Worm (Caenorhabditis elegans) whole organism, L3 larva: ENCODE results near the gene hlh-32.

Experiments used
- R02D3.7 ChIP-seq: fragments of 150-350 bp; optimal IDR thresholded peaks from 2 replicates; lab custom pipeline; 2014; ENCODE audit warnings: missing biosample characterization, missing genetic modification characterization
- aly-2 ChIP-seq: fragments of 150-350 bp; optimal IDR thresholded peaks from 2 replicates; lab custom pipeline; 2014; ENCODE audit warnings: missing biosample characterization, missing genetic modification characterization
- egl-27 ChIP-seq: sonication (generic microtip); optimal IDR thresholded peaks from 4 replicates; lab custom pipeline; 2017; ENCODE audit warnings: missing biosample characterization, missing genetic modification reagents, missing genetic modification characterization
- mdl-1 ChIP-seq: fragments of 150-350 bp; optimal IDR thresholded peaks from 2 replicates; lab custom pipeline; 2014; ENCODE audit warnings: missing biosample characterization, missing genetic modification characterization
- nhr-23 ChIP-seq: fragments of 150-350 bp; optimal IDR thresholded peaks from 2 replicates; lab custom pipeline; 2014; ENCODE audit warnings: missing biosample characterization, missing genetic modification reagents, missing genetic modification characterization
- nhr-237 ChIP-seq: fragments of 150-350 bp; optimal IDR thresholded peaks from 2 replicates; lab custom pipeline; 2014; ENCODE audit warnings: missing biosample characterization, missing genetic modification characterization
- pha-4 ChIP-seq: fragments of 150-350 bp; optimal IDR thresholded peaks from 2 replicates; lab custom pipeline; 2014; ENCODE audit warnings: missing biosample characterization, missing genetic modification reagents, missing genetic modification characterization
- snpc-4 ChIP-seq: fragments of 150-350 bp; optimal IDR thresholded peaks from 2 replicates; lab custom pipeline; 2014; ENCODE audit warnings: missing biosample characterization, missing genetic modification characterization

ce11 chrIV:16170606-16171033 is 38.4 kb downstream of the hlh-32 start, which contains the start of gene gln-3:
- TF ChIP-seq nhr-23: peak; percentile 57
- TF ChIP-seq R02D3.7: no peak
- TF ChIP-seq aly-2 (tag; lab: Kevin White, UChicago): no peak
- peak; percentile 28 for TF ChIP-seq pha-4
- no peak for TF ChIP-seq snpc-4 (tag; lab: Kevin White, UChicago)
- TF ChIP-seq egl-27 (tag; lab: Kevin White, UChicago): no peak
- no peak for TF ChIP-seq mdl-1
- no peak for TF ChIP-seq nhr-237 (tag; lab: Kevin White, UChicago)
